Fruit fly (Drosophila melanogaster) whole organism, embryonic: ENCODE measurements around the gene Lsp2.
A peak's percentile ranks its signal among the peaks of the same experiment; 100 is the strongest.

ENCODE experiments used
- ATbp ChIP-seq: fragments of 200-800 bp; sonication (Bioruptor generic); optimal IDR thresholded peaks from 2 replicates; lab custom pipeline; 2017; ENCODE audit warnings: missing biosample characterization, mild to moderate bottlenecking, missing genetic modification characterization, missing genetic modification reagents
- Bdp1 ChIP-seq: fragments of 200-800 bp; sonication (Bioruptor generic); optimal IDR thresholded peaks from 3 replicates; lab custom pipeline; 2016; ENCODE audit warnings: missing biosample characterization, missing genetic modification characterization
- CG11247 ChIP-seq: fragments of 200-800 bp; sonication (Bioruptor generic); IDR thresholded peaks from 2 replicates; pipeline ENCODE4 v1.3.6; 2022; ENCODE audit warnings: missing biosample characterization, missing genetic modification characterization
- CG12219 ChIP-seq: fragments of 200-800 bp; sonication (Bioruptor generic); optimal IDR thresholded peaks from 3 replicates; lab custom pipeline; 2018; ENCODE audit warnings: missing biosample characterization, mild to moderate bottlenecking, missing genetic modification characterization
- CG12299 ChIP-seq: fragments of 200-800 bp; sonication (Bioruptor generic); optimal IDR thresholded peaks from 2 replicates; lab custom pipeline; 2018; ENCODE audit warnings: missing biosample characterization, mild to moderate bottlenecking, missing genetic modification characterization
- CG12744 ChIP-seq: fragments of 200-800 bp; sonication (Bioruptor generic); optimal IDR thresholded peaks from 2 replicates; lab custom pipeline; 2016; ENCODE audit warnings: missing biosample characterization, missing genetic modification characterization
- CG13123 ChIP-seq: fragments of 200-800 bp; sonication (Bioruptor generic); optimal IDR thresholded peaks from 2 replicates; lab custom pipeline; 2016; ENCODE audit warnings: missing biosample characterization, missing genetic modification characterization
- CG14710 ChIP-seq: fragments of 200-800 bp; sonication (Bioruptor generic); optimal IDR thresholded peaks from 3 replicates; lab custom pipeline; 2019; ENCODE audit warnings: missing biosample characterization, mild to moderate bottlenecking, missing genetic modification characterization, moderate library complexity
- CG17829 ChIP-seq: fragments of 200-800 bp; optimal IDR thresholded peaks from 2 replicates; lab custom pipeline; 2019; ENCODE audit warnings: missing biosample characterization, mild to moderate bottlenecking, missing genetic modification characterization, moderate library complexity
- CG17912 ChIP-seq: fragments of 200-800 bp; sonication (Bioruptor generic); optimal IDR thresholded peaks from 2 replicates; lab custom pipeline; 2018; ENCODE audit warnings: missing biosample characterization, mild to moderate bottlenecking, missing genetic modification characterization
- CG18476 ChIP-seq: fragments of 200-800 bp; sonication (Bioruptor generic); optimal IDR thresholded peaks from 2 replicates; lab custom pipeline; 2016; ENCODE audit warnings: missing biosample characterization, mild to moderate bottlenecking, missing genetic modification characterization
- CG2202 ChIP-seq: fragments of 200-800 bp; sonication (Bioruptor generic); optimal IDR thresholded peaks from 2 replicates; lab custom pipeline; 2018; ENCODE audit warnings: missing biosample characterization, mild to moderate bottlenecking, missing genetic modification characterization
- CG30020 ChIP-seq: fragments of 200-800 bp; optimal IDR thresholded peaks from 2 replicates; lab custom pipeline; 2019; ENCODE audit warnings: missing biosample characterization, mild to moderate bottlenecking, missing genetic modification characterization, moderate library complexity
- CG31441 ChIP-seq: fragments of 200-800 bp; sonication (Bioruptor generic); IDR thresholded peaks from 2 replicates; pipeline ENCODE4 v1.3.6; 2022; ENCODE audit warnings: missing biosample characterization, missing genetic modification characterization
- CG32767 ChIP-seq: fragments of 200-800 bp; sonication (Bioruptor generic); IDR thresholded peaks from 2 replicates; pipeline ENCODE4 v1.3.6; 2022; ENCODE audit warnings: missing biosample characterization, missing genetic modification characterization
- CG3281 ChIP-seq: fragments of 200-800 bp; sonication (Bioruptor generic); optimal IDR thresholded peaks from 3 replicates; lab custom pipeline; 2017; ENCODE audit warnings: missing biosample characterization, mild to moderate bottlenecking, missing genetic modification characterization
- CG3407 ChIP-seq: fragments of 200-800 bp; sonication (Bioruptor generic); optimal IDR thresholded peaks from 2 replicates; lab custom pipeline; 2018; ENCODE audit warnings: missing biosample characterization, mild to moderate bottlenecking, missing genetic modification characterization
- CG4328 ChIP-seq: fragments of 200-800 bp; sonication (Bioruptor generic); optimal IDR thresholded peaks from 3 replicates; lab custom pipeline; 2017; ENCODE audit warnings: missing biosample characterization, missing genetic modification reagents, missing genetic modification characterization
- CG4424 ChIP-seq: fragments of 200-800 bp; sonication (Bioruptor generic); optimal IDR thresholded peaks from 3 replicates; lab custom pipeline; 2016; ENCODE audit warnings: missing biosample characterization, missing genetic modification characterization
- CG4707 ChIP-seq: fragments of 200-800 bp; sonication (Bioruptor generic); optimal IDR thresholded peaks from 2 replicates; lab custom pipeline; 2018; ENCODE audit warnings: missing biosample characterization, mild to moderate bottlenecking, missing genetic modification characterization, moderate library complexity
- CG8281 ChIP-seq: fragments of 200-800 bp; sonication (Bioruptor generic); optimal IDR thresholded peaks from 2 replicates; lab custom pipeline; 2018; ENCODE audit warnings: missing biosample characterization, mild to moderate bottlenecking, missing genetic modification characterization, moderate library complexity
- CG8290 ChIP-seq, 3 experiments: fragments of 200-800 bp; sonication (Bioruptor generic); optimal IDR thresholded peaks; 2 replicates each; lab custom pipeline; 2016 to 2019; ENCODE audit warnings: missing biosample characterization in 3 of 3, missing genetic modification characterization in 3 of 3, mild to moderate bottlenecking in 2 of 3, moderate library complexity in 1 of 3
- CHES-1-like ChIP-seq: fragments of 200-800 bp; sonication (Bioruptor generic); optimal IDR thresholded peaks from 2 replicates; lab custom pipeline; 2016; ENCODE audit warnings: missing biosample characterization, missing genetic modification characterization
- CoRest ChIP-seq: fragments of 200-800 bp; sonication (Bioruptor generic); optimal IDR thresholded peaks from 3 replicates; lab custom pipeline; 2018; ENCODE audit warnings: missing biosample characterization, mild to moderate bottlenecking, missing genetic modification characterization, moderate library complexity
- Dek ChIP-seq: fragments of 200-800 bp; sonication (Bioruptor generic); optimal IDR thresholded peaks from 3 replicates; lab custom pipeline; 2019; ENCODE audit warnings: missing biosample characterization, mild to moderate bottlenecking, missing genetic modification characterization, moderate library complexity
- Doc3 ChIP-seq: fragments of 200-800 bp; sonication (Bioruptor generic); IDR thresholded peaks from 3 replicates; pipeline ENCODE4 v1.3.6; 2022; ENCODE audit warnings: missing biosample characterization, missing genetic modification characterization; ENCODE audit not compliant: partially characterized antibody
- H2.0 ChIP-seq: fragments of 200-800 bp; sonication (Bioruptor generic); IDR thresholded peaks from 2 replicates; pipeline ENCODE4 v1.3.6; 2022; ENCODE audit warnings: missing biosample characterization, missing genetic modification characterization
- HLH3B ChIP-seq: fragments of 200-800 bp; sonication (Bioruptor generic); IDR thresholded peaks from 2 replicates; pipeline ENCODE4 v1.3.6; 2022; ENCODE audit warnings: missing biosample characterization, missing genetic modification characterization
- Lhr ChIP-seq: fragments of 200-800 bp; sonication (Bioruptor generic); optimal IDR thresholded peaks from 3 replicates; lab custom pipeline; 2017; ENCODE audit warnings: mild to moderate bottlenecking, missing biosample characterization, missing genetic modification reagents, missing genetic modification characterization
- Oli ChIP-seq: fragments of 200-800 bp; sonication (Bioruptor generic); optimal IDR thresholded peaks from 2 replicates; lab custom pipeline; 2018; ENCODE audit warnings: missing biosample characterization, mild to moderate bottlenecking, missing genetic modification characterization, moderate library complexity
- Scr ChIP-seq: fragments of 200-800 bp; sonication (Bioruptor generic); IDR thresholded peaks from 2 replicates; pipeline ENCODE4 v1.3.6; 2022; ENCODE audit warnings: missing biosample characterization, missing genetic modification characterization; ENCODE audit not compliant: partially characterized antibody
- Ssrp ChIP-seq: fragments of 200-800 bp; sonication (Bioruptor generic); optimal IDR thresholded peaks from 2 replicates; lab custom pipeline; 2018; ENCODE audit warnings: missing biosample characterization, mild to moderate bottlenecking, missing genetic modification characterization, moderate library complexity
- Xbp1 ChIP-seq: fragments of 200-800 bp; sonication (Bioruptor generic); optimal IDR thresholded peaks from 3 replicates; lab custom pipeline; 2016; ENCODE audit warnings: missing biosample characterization, mild to moderate bottlenecking, missing genetic modification characterization
- ara ChIP-seq: fragments of 200-800 bp; sonication (Bioruptor generic); IDR thresholded peaks from 2 replicates; pipeline ENCODE4 v1.3.6; 2022; ENCODE audit warnings: missing biosample characterization, missing genetic modification characterization
- chm ChIP-seq: fragments of 200-800 bp; sonication (Bioruptor generic); IDR thresholded peaks from 2 replicates; pipeline ENCODE4 v1.3.6; 2022; ENCODE audit warnings: missing biosample characterization, missing genetic modification characterization
- gem ChIP-seq: fragments of 200-800 bp; sonication (Bioruptor generic); optimal IDR thresholded peaks from 2 replicates; lab custom pipeline; 2019; ENCODE audit warnings: missing biosample characterization, mild to moderate bottlenecking, missing genetic modification characterization, moderate library complexity
- her ChIP-seq: fragments of 200-800 bp; sonication (Bioruptor generic); optimal IDR thresholded peaks from 2 replicates; lab custom pipeline; 2016; ENCODE audit warnings: missing biosample characterization, missing genetic modification characterization
- inv ChIP-seq: fragments of 200-800 bp; sonication (Bioruptor generic); IDR thresholded peaks from 2 replicates; pipeline ENCODE4 v1.3.6; 2022; ENCODE audit warnings: missing biosample characterization, missing genetic modification characterization; ENCODE audit not compliant: partially characterized antibody
- kah ChIP-seq: fragments of 200-800 bp; sonication (Bioruptor generic); optimal IDR thresholded peaks from 2 replicates; lab custom pipeline; 2018; ENCODE audit warnings: missing biosample characterization, mild to moderate bottlenecking, missing genetic modification characterization
- ken ChIP-seq: fragments of 200-800 bp; sonication (Bioruptor generic); IDR thresholded peaks from 3 replicates; pipeline ENCODE4 v1.3.6; 2022; ENCODE audit warnings: missing biosample characterization, missing genetic modification characterization
- lov ChIP-seq, 2 experiments: fragments of 200-800 bp in 1 of 2; fragments of >200 bp in 1 of 2; sonication (Bioruptor generic) in 1 of 2; IDR thresholded peaks in 1 of 2; optimal IDR thresholded peaks in 1 of 2; 2 replicates in 1 of 2; 3 replicates in 1 of 2; pipeline versions ENCODE4 v1.3.6 to Lab custom; 2017 to 2022; ENCODE audit warnings: missing biosample characterization in 1 of 2, missing genetic modification characterization in 1 of 2
- nau ChIP-seq: fragments of 200-800 bp; sonication (Bioruptor generic); optimal IDR thresholded peaks from 3 replicates; lab custom pipeline; 2017; ENCODE audit warnings: missing biosample characterization, mild to moderate bottlenecking, missing genetic modification characterization, missing genetic modification reagents
- org-1 ChIP-seq: fragments of 200-800 bp; sonication (Bioruptor generic); optimal IDR thresholded peaks from 2 replicates; lab custom pipeline; 2017; ENCODE audit warnings: missing biosample characterization, missing genetic modification characterization
- otp ChIP-seq: fragments of 200-800 bp; sonication (Bioruptor generic); IDR thresholded peaks from 3 replicates; pipeline ENCODE4, ENCODE4 v1.3.6; 2022; ENCODE audit warnings: missing biosample characterization, missing genetic modification characterization
- sc ChIP-seq, 3 experiments: fragments of >200 bp in 2 of 3; fragments of 200-800 bp in 1 of 3; sonication (Bioruptor generic) in 1 of 3; optimal IDR thresholded peaks; 2 replicates in 2 of 3; 3 replicates in 1 of 3; lab custom pipeline; 2017; ENCODE audit warnings: mild to moderate bottlenecking in 1 of 3, missing biosample characterization in 1 of 3, missing genetic modification characterization in 1 of 3, missing genetic modification reagents in 1 of 3
- schlank ChIP-seq: fragments of 200-800 bp; sonication (Bioruptor generic); optimal IDR thresholded peaks from 2 replicates; lab custom pipeline; 2018; ENCODE audit warnings: missing biosample characterization, mild to moderate bottlenecking, missing genetic modification characterization
- sob ChIP-seq: fragments of 200-800 bp; sonication (Bioruptor generic); IDR thresholded peaks from 2 replicates; pipeline ENCODE4 v1.3.6; 2022; ENCODE audit warnings: missing biosample characterization, missing genetic modification characterization
- zen2 ChIP-seq: fragments of 200-800 bp; sonication (Bioruptor generic); IDR thresholded peaks from 3 replicates; pipeline ENCODE4 v1.3.6; 2022; ENCODE audit warnings: missing biosample characterization, missing genetic modification characterization; ENCODE audit not compliant: partially characterized antibody

Lsp2 gene

dm6 chr3L:12083861-12084260 is 45.3 kb upstream of the Lsp2 start (continued):
- TF ChIP-seq CG4707 (GFP tag; lab: Kevin White, UChicago) (peak; percentile 76), ATbp (GFP tag; lab: Kevin White, UChicago) (peak; percentile 87), CG11247 (GFP tag; lab: Robert Waterston, UW) (no peak), CG4424 (GFP tag; lab: Kevin White, UChicago) (peak; percentile 52), Scr (no peak), CG32767 (GFP tag; lab: Robert Waterston, UW) (peak; percentile 26; the same call in 1 of the 2 replicates), CG3407 (peak; percentile 78), schlank (tag; lab: Kevin White, UChicago) (no peak), CG30020 (tag; lab: Kevin White, UChicago) (no peak), HLH3B (GFP tag; lab: Robert Waterston, UW) (peak; percentile 31; the same call in 1 of the 2 replicates), ara (GFP tag; lab: Robert Waterston, UW) (peak; percentile 52), CHES-1-like (GFP tag; lab: Kevin White, UChicago) (no peak), CG17829 (tag; lab: Kevin White, UChicago) (peak; percentile 70), CG14710 (tag; lab: Kevin White, UChicago) (peak; percentile 72), chm (GFP tag; lab: Robert Waterston, UW) (peak; percentile 66; the same call in 1 of the 2 replicates), CG13123 (GFP tag; lab: Kevin White, UChicago) (no peak), CG18476 (GFP tag; lab: Kevin White, UChicago) (no peak), zen2 (GFP tag; lab: Robert Waterston, UW) (no peak), sc (optimal IDR thresholded peaks at IDR 0.05; lab: Kevin White, UChicago) (no peak), sc (GFP tag; optimal IDR thresholded peaks at IDR 0.05; lab: Kevin White, UChicago) (peak; percentile 70), CoRest (peak; percentile 45), H2.0 (GFP tag; lab: Robert Waterston, UW) (no peak), otp (peak; percentile 68; the same call in 2 of the 3 replicates), CG12219 (GFP tag; lab: Kevin White, UChicago) (peak; percentile 50), Ssrp (no peak), CG2202 (peak; percentile 84), org-1 (GFP tag; lab: Kevin White, UChicago) (peak; percentile 37), inv (GFP tag; lab: Robert Waterston, UW) (no peak), CG8281 (tag; lab: Kevin White, UChicago) (peak; percentile 79), CG3281 (GFP tag; lab: Kevin White, UChicago) (peak; percentile 48), CG4328 (GFP tag; lab: Kevin White, UChicago) (peak; percentile 57), sob (no peak), Oli (tag; lab: Kevin White, UChicago) (peak; percentile 20), CG12744 (GFP tag; lab: Kevin White, UChicago) (no peak), Dek (peak; percentile 19), gem (tag; lab: Kevin White, UChicago) (peak; percentile 70), CG8290 (GFP tag; optimal IDR thresholded peaks at IDR 0.05; lab: Kevin White, UChicago) (peak; percentile 48), CG8290 (tag; optimal IDR thresholded peaks at IDR 0.05; lab: Kevin White, UChicago) (peak; percentile 36 to 79), nau (GFP tag; lab: Kevin White, UChicago) (peak; percentile 70), Lhr (GFP tag; lab: Kevin White, UChicago) (peak; percentile 46), CG17912 (GFP tag; lab: Kevin White, UChicago) (peak; percentile 72), her (GFP tag; lab: Kevin White, UChicago) (no peak), Xbp1 (GFP tag; lab: Kevin White, UChicago) (peak; percentile 15), Bdp1 (GFP tag; lab: Kevin White, UChicago) (peak; percentile 3), Doc3 (GFP tag; lab: Robert Waterston, UW) (no peak), ken (GFP tag; lab: Robert Waterston, UW) (0 out of 3 replicates have a peak, but pooled peaks have one; percentile 35), CG12299 (peak; percentile 51), CG31441 (GFP tag; lab: Robert Waterston, UW) (peak; percentile 63), kah (GFP tag; lab: Kevin White, UChicago) (peak; percentile 64), lov (optimal IDR thresholded peaks at IDR 0.05; lab: Kevin White, UChicago) (no peak), lov (GFP tag; IDR thresholded peaks at IDR 0.05; lab: Robert Waterston, UW) (0 out of 3 replicates have a peak, but pooled peaks have one; percentile 41)
